Fruit fly (Drosophila melanogaster) S2 (cell line): ENCODE measurements around the gene msd5.

ENCODE experiments used
- CG8478 ChIP-seq: fragments of >200 bp; optimal IDR thresholded peaks from 2 replicates; lab custom pipeline; 2018
- CTCF ChIP-seq, 2 experiments: fragments of >200 bp; optimal IDR thresholded peaks; 2 replicates each; lab custom pipeline; 2018

msd5 gene

DNA sequence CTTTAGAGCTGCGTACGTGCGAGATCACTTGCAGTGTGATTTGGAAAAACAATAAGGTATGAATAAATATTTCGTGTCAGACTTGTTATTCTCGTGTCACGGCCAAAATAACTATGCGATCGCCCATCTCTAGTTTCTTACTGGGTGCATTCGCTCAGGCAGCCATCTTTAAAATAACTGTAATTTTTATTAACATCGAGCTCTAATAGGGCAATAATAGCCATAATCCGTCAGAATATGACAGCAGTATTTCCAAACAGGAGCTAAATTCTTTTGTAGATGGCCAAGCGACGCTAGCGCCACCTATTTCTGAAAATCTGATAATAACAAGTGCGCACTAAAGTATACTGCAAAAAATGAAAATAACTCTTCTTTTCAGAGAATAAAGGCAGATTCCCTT lies 19.1 kb upstream of the msd5 start:
- TF ChIP-seq CTCF (optimal IDR thresholded peaks at IDR 0.05; lab: Kevin White, UChicago) = peak; percentile 90 to 93
- no peak for TF ChIP-seq CG8478 (lab: Kevin White, UChicago)

dm6 chr3L:1350924-1351215 lies 17.9 kb upstream of the msd5 start, which contains the start of gene CG9166:
TSS of gene CG9166 (plus strand) at chr3L:1351116.
- TF ChIP-seq CTCF (optimal IDR thresholded peaks at IDR 0.05; lab: Kevin White, UChicago) = no peak
- TF ChIP-seq CG8478 (lab: Kevin White, UChicago) = no peak

DNA sequence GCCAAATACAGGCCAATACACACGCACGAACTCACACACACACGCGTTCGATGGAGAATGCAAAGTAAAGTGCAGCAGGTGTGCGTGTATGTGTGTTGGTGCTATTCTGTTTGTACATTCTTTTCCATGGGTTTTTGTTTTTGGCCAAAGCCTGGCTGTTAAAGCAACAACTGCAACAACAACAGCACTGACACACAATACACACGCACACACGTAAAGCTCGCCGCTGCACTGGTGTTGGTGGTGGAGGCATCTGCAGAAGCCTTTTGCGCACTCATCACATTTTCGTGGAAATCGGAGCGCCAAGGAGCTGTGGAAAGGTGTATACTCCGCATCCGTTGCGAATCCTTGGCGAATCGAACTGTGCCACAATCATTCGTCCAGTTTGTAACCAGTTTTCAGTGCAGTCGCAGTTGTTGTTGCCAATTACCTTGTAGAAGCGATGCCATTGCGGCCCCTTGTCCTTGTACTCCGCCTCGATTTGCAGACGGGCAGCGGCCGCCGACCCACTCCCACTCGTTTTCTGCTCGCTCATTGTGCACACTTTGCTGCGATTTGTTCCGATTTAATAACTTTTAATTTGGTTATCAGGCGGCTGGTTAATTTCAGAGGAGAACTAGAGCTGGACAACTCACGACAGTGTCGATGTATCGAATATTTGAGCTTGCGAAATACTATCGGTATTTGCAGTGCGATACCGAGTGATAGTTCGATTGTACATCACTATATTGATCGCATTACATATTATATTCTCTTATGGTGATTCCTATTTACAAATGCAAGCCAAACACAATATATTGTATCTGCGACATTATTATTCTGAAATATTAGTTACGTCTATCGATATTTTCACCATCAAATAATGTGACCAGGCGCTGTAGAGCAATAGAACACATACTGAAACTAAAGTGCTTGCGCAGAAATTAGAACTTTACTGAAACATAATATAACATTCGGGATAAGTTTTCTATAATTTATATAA lies 17.3 kb upstream of the msd5 start:
- TF ChIP-seq CTCF (optimal IDR thresholded peaks at IDR 0.05; lab: Kevin White, UChicago) (peak in 1 of 2 experiments; percentile 18), CG8478 (lab: Kevin White, UChicago) (no peak)

dm6 chr3L:1349397-1349796 lies 16.5 kb upstream of the msd5 start:
- TF ChIP-seq CTCF (optimal IDR thresholded peaks at IDR 0.05; lab: Kevin White, UChicago) (no peak), CG8478 (lab: Kevin White, UChicago) (no peak)

DNA sequence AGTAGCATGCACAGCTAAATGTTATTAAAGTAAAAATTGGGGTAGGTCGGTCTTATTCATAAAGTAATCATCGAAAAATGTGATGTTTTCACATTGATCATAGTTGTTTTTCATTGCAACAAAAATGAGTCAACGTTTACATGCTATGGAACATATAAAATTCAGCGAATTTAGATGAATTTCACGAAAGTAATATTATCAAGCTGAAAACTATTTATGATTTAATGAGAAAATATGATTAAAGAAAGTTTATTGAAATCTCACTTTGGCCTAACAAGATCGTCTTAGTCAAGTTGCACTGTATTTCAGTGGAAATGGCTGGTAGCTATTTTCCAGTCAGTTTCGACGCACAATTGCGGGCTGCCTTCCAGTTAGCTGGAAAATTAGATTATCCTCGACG lies 16.0 kb upstream of the msd5 start:
- TF ChIP-seq CTCF (optimal IDR thresholded peaks at IDR 0.05; lab: Kevin White, UChicago) = no peak
- TF ChIP-seq CG8478 (lab: Kevin White, UChicago) = no peak

DNA sequence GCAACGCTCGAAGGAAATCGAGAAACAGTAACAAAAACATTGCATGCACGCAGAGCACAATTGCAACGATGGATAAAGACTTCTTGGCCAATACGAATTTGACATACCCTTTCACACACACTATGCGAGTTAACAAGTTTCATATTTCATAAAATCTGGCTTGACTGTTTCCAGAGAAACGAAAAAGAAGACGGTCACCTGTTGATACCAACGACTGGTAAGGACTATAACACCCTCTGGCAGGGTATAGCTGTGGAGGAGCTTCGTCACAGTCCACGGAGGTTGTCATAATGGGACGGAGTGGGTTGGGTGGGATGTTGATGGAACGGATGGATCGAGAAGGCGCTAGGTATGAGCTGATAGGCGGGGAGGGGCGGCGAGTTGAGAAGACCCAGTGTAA lies 15.3 kb upstream of the msd5 start:
- TF ChIP-seq CTCF (optimal IDR thresholded peaks at IDR 0.05; lab: Kevin White, UChicago) (no peak), CG8478 (lab: Kevin White, UChicago) (no peak)

- TF ChIP-seq CG8478 (lab: Kevin White, UChicago) (no peak), CTCF (optimal IDR thresholded peaks at IDR 0.05; lab: Kevin White, UChicago) (no peak)
These were observed 14.1 kb upstream of the msd5 start for dm6 chr3L:1346956-1347587.

DNA sequence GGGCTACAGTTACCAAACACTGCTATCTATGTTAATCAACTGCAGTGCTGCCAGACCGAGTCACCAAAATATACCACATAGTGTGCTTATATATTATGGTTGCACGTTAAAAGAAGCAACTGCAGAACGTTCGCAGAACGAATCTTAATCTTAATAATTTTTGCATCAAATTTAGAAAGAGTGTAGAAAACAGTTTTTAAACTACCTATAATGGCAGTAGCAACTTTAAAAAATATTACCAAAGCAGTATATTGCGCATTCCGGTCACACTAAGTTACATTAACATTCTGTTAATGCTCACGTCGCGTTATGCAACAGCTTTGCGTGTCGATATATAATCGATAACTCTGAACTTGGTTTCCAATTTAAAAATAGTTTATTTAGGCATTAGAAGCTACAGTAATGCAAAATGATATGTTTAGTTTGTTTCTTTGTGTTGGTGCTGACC lies 9.2 kb upstream of the msd5 start, which contains the start of gene indra:
indra (minus strand) TSS at position 271 of the 448 bp plus-strand sequence.
- TF ChIP-seq CTCF (optimal IDR thresholded peaks at IDR 0.05; lab: Kevin White, UChicago) (no peak), CG8478 (lab: Kevin White, UChicago) (no peak)

DNA sequence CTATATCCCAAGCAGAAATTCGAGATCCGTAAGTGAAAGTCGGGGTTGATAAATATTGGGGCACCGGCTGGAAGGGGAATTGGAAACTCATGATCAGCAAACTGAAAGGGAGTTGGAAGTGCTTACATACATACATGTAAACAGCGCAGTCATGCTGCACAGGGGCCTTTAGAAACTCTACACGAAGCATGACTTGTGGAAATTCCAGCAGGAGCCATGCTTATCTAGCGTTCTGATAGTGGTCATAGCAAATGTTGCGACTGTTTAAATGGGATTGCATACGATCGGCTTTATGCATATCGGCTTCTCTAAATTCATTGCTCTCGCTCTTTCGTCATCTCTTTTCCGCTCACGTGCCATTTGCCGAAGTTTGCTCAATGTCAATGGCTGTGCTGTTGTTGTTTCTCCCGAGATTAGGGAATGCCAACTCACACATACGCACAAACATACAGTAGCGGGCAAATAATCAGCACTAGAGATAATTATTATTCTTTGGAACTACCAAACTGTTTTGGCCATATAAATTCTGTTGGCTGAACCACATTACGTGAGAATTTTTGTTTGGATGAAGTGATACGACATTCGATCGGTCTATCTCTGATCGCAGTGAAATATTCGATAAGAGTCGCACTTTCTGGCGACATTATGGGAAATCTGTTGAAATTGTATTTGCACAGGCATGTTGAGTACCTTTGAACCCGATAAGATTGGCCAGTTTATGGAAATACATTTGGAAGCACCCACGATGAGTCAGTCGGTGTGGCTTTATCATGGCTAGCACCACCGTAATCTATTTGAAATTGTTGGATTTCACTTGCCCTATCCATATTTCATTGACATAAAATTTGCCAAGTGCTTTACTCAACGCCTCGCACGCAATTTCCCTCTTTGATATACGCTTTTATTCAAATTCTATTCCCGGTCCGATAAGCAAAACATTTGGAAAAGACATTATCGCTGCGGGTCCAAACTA lies 3.3 kb upstream of the msd5 start:
- TF ChIP-seq CTCF (optimal IDR thresholded peaks at IDR 0.05; lab: Kevin White, UChicago) (no peak), CG8478 (lab: Kevin White, UChicago) (no peak)

dm6 chr3L:1335428-1335764 lies 2.5 kb upstream of the msd5 start:
- TF ChIP-seq CTCF (optimal IDR thresholded peaks at IDR 0.05; lab: Kevin White, UChicago) (no peak), CG8478 (lab: Kevin White, UChicago) (no peak)

DNA sequence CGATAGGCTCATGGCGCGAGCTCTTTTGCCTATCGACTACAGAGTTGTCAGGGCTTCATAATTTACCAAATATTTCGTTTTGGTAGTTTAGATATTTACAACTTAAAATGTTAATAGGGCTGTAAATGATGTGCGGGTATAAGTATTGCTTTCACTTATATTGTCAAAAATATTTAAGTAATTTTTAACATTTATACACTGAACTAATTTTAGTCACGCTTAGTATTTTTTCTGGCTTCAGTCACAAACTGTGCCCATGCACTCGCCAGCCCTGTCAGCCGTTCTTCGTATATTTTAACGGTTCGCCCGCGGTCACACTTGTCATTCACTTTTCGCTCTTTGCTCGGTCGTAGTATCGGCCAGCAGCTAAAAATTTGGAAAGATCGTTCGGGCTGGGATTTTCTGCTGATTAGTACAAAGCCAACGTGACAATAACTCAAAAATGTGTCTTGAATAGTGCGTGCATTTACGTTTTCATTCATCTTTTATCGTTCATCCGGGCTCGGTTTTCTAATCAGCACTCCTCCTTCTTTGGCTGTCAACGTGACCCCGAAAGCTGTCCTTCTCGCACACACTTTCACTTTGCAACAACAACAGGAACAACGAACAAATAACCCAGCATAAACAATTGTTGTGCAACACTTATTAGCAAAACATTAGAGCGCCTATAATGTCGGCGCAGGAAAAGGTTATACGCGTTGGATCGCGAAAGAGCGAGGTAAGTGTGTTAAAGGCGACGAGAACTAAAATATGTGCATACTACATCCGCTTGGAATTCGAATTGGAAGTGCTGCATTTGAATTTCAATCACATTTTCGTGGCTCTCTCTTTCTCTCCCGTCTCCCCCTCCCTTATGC lies 1.9 kb upstream of the msd5 start, which contains the start of the genes Hmbs and CG2211:
Hmbs (plus strand) TSS at position 319 of the 857 bp plus-strand sequence.
CG2211 (minus strand) TSS at position 789 of the 857 bp plus-strand sequence.
- TF ChIP-seq CG8478 (lab: Kevin White, UChicago) (no peak), CTCF (optimal IDR thresholded peaks at IDR 0.05; lab: Kevin White, UChicago) (peak in 1 of 2 experiments; percentile 10)

- TF ChIP-seq CG8478 (lab: Kevin White, UChicago) = no peak
- no peak for TF ChIP-seq CTCF (optimal IDR thresholded peaks at IDR 0.05; lab: Kevin White, UChicago)
These were observed 1.4 kb downstream of the msd5 start, which contains the start of gene msd1 for dm6 chr3L:1331542-1331941. TSS of gene msd1 (plus strand) at chr3L:1331744.

- TF ChIP-seq CTCF (optimal IDR thresholded peaks at IDR 0.05; lab: Kevin White, UChicago) (no peak), CG8478 (lab: Kevin White, UChicago) (no peak)
These were observed 2.5 kb downstream of the msd5 start for dm6 chr3L:1330420-1330819.
